Worm (Caenorhabditis elegans) whole organism, young adult: Measurements from ENCODE around the gene zak-1.

Experiments
- B0019.2 ChIP-seq: fragments of 200-800 bp; sonication (Bioruptor generic); conservative IDR thresholded peaks from 2 replicates; pipeline ENCODE4 v1.3.6; 2022; ENCODE audit warnings: missing genetic modification reagents, missing genetic modification characterization, missing compliant biosample characterization
- B0261.1 ChIP-seq: sonication (generic microtip); optimal IDR thresholded peaks from 2 replicates; lab custom pipeline; 2016; ENCODE audit warnings: mild to moderate bottlenecking, missing genetic modification characterization, moderate library complexity, missing compliant biosample characterization
- C17E4.6 ChIP-seq: fragments of 200-800 bp; sonication (Bioruptor generic); IDR thresholded peaks from 2 replicates; pipeline ENCODE4 v1.3.6; 2022; ENCODE audit warnings: missing genetic modification reagents, missing genetic modification characterization, missing compliant biosample characterization
- F57C9.4 ChIP-seq: sonication (generic microtip); optimal IDR thresholded peaks from 2 replicates; lab custom pipeline; 2017; ENCODE audit warnings: mild to moderate bottlenecking, missing genetic modification characterization, missing compliant biosample characterization
- K11D2.4 ChIP-seq: fragments of 200-800 bp; sonication (Bioruptor generic); IDR thresholded peaks from 2 replicates; pipeline ENCODE4 v1.3.6; 2022; ENCODE audit warnings: missing genetic modification reagents, missing genetic modification characterization, missing compliant biosample characterization
- T07F8.4 ChIP-seq: sonication (generic microtip); optimal IDR thresholded peaks from 2 replicates; lab custom pipeline; 2016; ENCODE audit warnings: mild to moderate bottlenecking, missing genetic modification characterization, moderate library complexity, missing compliant biosample characterization
- akir-1 ChIP-seq: fragments of 200-800 bp; sonication (Bioruptor generic); optimal IDR thresholded peaks from 2 replicates; lab custom pipeline; 2018; ENCODE audit warnings: mild to moderate bottlenecking, missing genetic modification characterization, moderate library complexity, missing compliant biosample characterization
- ama-1 ChIP-seq, 3 experiments: fragments of 150-350 bp in 1 of 3; sonication (generic microtip) in 2 of 3; optimal IDR thresholded peaks; 2 replicates each; lab custom pipeline; 2014 to 2018; ENCODE audit warnings: missing biosample characterization in 2 of 3, missing genetic modification characterization in 2 of 3, missing genetic modification reagents in 2 of 3
- aptf-2 ChIP-seq: fragments of 200-800 bp; sonication (Bioruptor generic); conservative IDR thresholded peaks from 2 replicates; pipeline ENCODE4 v1.3.6; 2022; ENCODE audit warnings: missing genetic modification reagents, missing genetic modification characterization, missing compliant biosample characterization
- atf-7 ChIP-seq: sonication (generic microtip); optimal IDR thresholded peaks from 2 replicates; lab custom pipeline; 2017; ENCODE audit warnings: mild to moderate bottlenecking, missing genetic modification characterization, missing compliant biosample characterization
- ceh-100 ChIP-seq: fragments of 200-800 bp; sonication (Bioruptor generic); IDR thresholded peaks from 2 replicates; pipeline ENCODE4 v1.3.6; 2022; ENCODE audit warnings: missing genetic modification reagents, missing genetic modification characterization, missing compliant biosample characterization
- die-1 ChIP-seq: sonication (generic microtip); optimal IDR thresholded peaks from 2 replicates; lab custom pipeline; 2016; ENCODE audit warnings: missing genotype, mild to moderate bottlenecking, missing genetic modification characterization, missing compliant biosample characterization
- dpff-1 ChIP-seq: sonication (generic microtip); optimal IDR thresholded peaks from 2 replicates; lab custom pipeline; 2017; ENCODE audit warnings: mild to moderate bottlenecking, missing genetic modification characterization, missing compliant biosample characterization
- efl-1 ChIP-seq: fragments of 150-350 bp; optimal IDR thresholded peaks from 2 replicates; lab custom pipeline; 2014; ENCODE audit warnings: missing biosample characterization, missing genetic modification reagents, missing genetic modification characterization
- lin-35 ChIP-seq, 3 experiments: fragments of 150-350 bp in 2 of 3; sonication (generic microtip) in 1 of 3; optimal IDR thresholded peaks; 2 replicates each; lab custom pipeline; 2014 to 2018; ENCODE audit warnings: missing biosample characterization in 3 of 3, missing genetic modification characterization in 3 of 3, missing genetic modification reagents in 3 of 3
- lin-40 ChIP-seq: sonication (generic microtip); optimal IDR thresholded peaks from 2 replicates; lab custom pipeline; 2016; ENCODE audit warnings: missing genetic modification characterization, mild to moderate bottlenecking, missing compliant biosample characterization, missing genotype, missing genetic modification reagents
- lir-1 ChIP-seq: fragments of 200-800 bp; sonication (Bioruptor generic); conservative IDR thresholded peaks from 2 replicates; pipeline ENCODE4 v1.3.6; 2022; ENCODE audit warnings: missing genetic modification reagents, missing genetic modification characterization, missing compliant biosample characterization
- lsl-1 ChIP-seq: fragments of 200-800 bp; sonication (Bioruptor generic); optimal IDR thresholded peaks from 2 replicates; lab custom pipeline; 2018; ENCODE audit warnings: mild to moderate bottlenecking, missing genetic modification characterization, moderate library complexity, missing compliant biosample characterization
- madf-6 ChIP-seq: fragments of 200-800 bp; sonication (Bioruptor generic); IDR thresholded peaks from 2 replicates; pipeline ENCODE4 v1.3.6; 2022; ENCODE audit warnings: missing genetic modification reagents, missing genetic modification characterization, missing compliant biosample characterization
- nfya-1 ChIP-seq: sonication (generic microtip); optimal IDR thresholded peaks from 2 replicates; lab custom pipeline; 2017; ENCODE audit warnings: antibody characterized with exemption, missing compliant biosample characterization, missing genetic modification characterization, borderline replicate concordance; ENCODE audit not compliant: insufficient read depth
- pbrm-1 ChIP-seq: fragments of 200-800 bp; sonication (Bioruptor generic); IDR thresholded peaks from 2 replicates; pipeline ENCODE4 v1.3.6; 2022; ENCODE audit warnings: missing genetic modification reagents, missing genetic modification characterization, missing compliant biosample characterization
- repo-1 ChIP-seq: sonication (generic microtip); optimal IDR thresholded peaks from 2 replicates; lab custom pipeline; 2017; ENCODE audit warnings: mild to moderate bottlenecking, missing genetic modification characterization, missing compliant biosample characterization
- sea-2 ChIP-seq: fragments of 200-800 bp; sonication (Bioruptor generic); IDR thresholded peaks from 2 replicates; pipeline ENCODE4 v1.3.6; 2022; ENCODE audit warnings: missing genetic modification characterization, missing compliant biosample characterization
- snpc-3.4 ChIP-seq: sonication (generic microtip); optimal IDR thresholded peaks from 2 replicates; lab custom pipeline; 2017; ENCODE audit warnings: missing genetic modification characterization, mild to moderate bottlenecking, missing compliant biosample characterization, antibody characterized with exemption, moderate library complexity, missing genotype, missing genetic modification reagents
- tbp1 ChIP-seq: fragments of 200-800 bp; sonication (Bioruptor generic); optimal IDR thresholded peaks from 2 replicates; lab custom pipeline; 2018; ENCODE audit warnings: mild to moderate bottlenecking, missing genetic modification characterization, missing compliant biosample characterization
- tlf-1 ChIP-seq: fragments of 200-800 bp; sonication (Bioruptor generic); optimal IDR thresholded peaks from 2 replicates; lab custom pipeline; 2018; ENCODE audit warnings: mild to moderate bottlenecking, missing genetic modification characterization, missing compliant biosample characterization
- zim-3 ChIP-seq: sonication (generic microtip); optimal IDR thresholded peaks from 2 replicates; lab custom pipeline; 2017; ENCODE audit warnings: mild to moderate bottlenecking, missing genetic modification characterization, moderate library complexity, missing compliant biosample characterization
- ztf-22 ChIP-seq: fragments of 200-800 bp; sonication (Bioruptor generic); optimal IDR thresholded peaks from 2 replicates; lab custom pipeline; 2018; ENCODE audit warnings: mild to moderate bottlenecking, missing genetic modification characterization, moderate library complexity, missing compliant biosample characterization

zak-1 gene

DNA sequence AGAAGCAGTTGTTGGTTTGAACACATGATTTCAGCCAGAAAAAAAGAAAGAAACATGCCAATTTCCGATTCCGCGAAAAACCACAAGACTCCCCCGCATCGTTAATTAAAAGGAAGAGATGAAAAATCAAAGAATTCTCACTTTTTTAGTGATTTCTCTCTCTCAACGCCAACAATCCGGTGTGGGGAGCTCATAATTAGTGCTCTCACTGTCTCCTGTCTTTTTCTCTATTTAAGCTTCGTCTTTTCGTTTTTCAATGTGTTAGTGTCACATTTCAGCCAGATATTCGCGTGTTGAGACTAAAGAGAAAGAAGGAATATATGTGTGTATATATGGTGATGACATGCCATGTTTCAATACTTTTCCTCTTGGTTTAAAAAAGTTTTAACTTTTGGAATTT, 17.1 kb upstream of the zak-1 start:
- TF ChIP-seq lin-35 (GFP tag; optimal IDR thresholded peaks at IDR 0.05; lab: Kevin White, UChicago) = peak in 1 of 3 experiments; percentile 10
- TF ChIP-seq K11D2.4 (GFP tag; lab: Robert Waterston, UW) = peak; percentile 51; the same call in 1 of the 2 replicates
- TF ChIP-seq atf-7 = no peak
- peak; percentile 46 for TF ChIP-seq ama-1 (optimal IDR thresholded peaks at IDR 0.05; lab: Kevin White, UChicago)
- TF ChIP-seq ama-1 (GFP tag; optimal IDR thresholded peaks at IDR 0.05; lab: Kevin White, UChicago) = no peak
- TF ChIP-seq aptf-2 (GFP tag; lab: Robert Waterston, UW) = no peak
- TF ChIP-seq tlf-1 = peak; percentile 23
- no peak for TF ChIP-seq snpc-3.4 (tag; lab: Kevin White, UChicago)
- TF ChIP-seq ztf-22 (GFP tag; lab: Kevin White, UChicago) = no peak

- peak; percentile 30; the same call in 1 of the 2 replicates for TF ChIP-seq K11D2.4 (GFP tag; lab: Robert Waterston, UW)
- no peak for TF ChIP-seq repo-1 (tag; lab: Kevin White, UChicago)
These were observed 16.0 kb upstream of the zak-1 start, which contains the start of gene K04C2.3 for ce11 chrIII:6872534-6873150. TSS of gene K04C2.3 (plus strand) at chrIII:6873089.

DNA sequence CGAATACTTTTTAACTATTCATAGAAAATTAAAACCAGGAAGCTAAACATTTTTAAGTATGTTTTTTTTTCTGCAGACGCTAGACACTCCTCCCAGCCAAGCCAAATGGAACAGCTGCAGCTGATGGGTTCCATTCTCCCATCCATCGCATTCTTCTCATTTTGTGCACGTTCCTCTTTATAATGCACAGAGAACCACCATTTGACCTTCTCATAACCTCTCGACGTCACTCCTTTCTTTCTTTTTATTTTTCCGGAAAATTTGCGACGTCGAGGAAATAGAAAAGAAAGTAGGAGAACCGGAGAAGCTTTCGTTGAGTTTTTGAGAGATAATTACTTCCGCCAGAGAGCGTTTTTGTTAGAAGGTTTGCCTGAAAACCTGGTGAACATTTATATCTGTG, 15.1 kb upstream of the zak-1 start:
- TF ChIP-seq lin-35 (GFP tag; optimal IDR thresholded peaks at IDR 0.05; lab: Kevin White, UChicago) (peak in 1 of 3 experiments; percentile 15), lir-1 (GFP tag; lab: Robert Waterston, UW) (no peak), lin-40 (tag; lab: Kevin White, UChicago) (no peak), ceh-100 (GFP tag; lab: Robert Waterston, UW) (no peak), B0019.2 (GFP tag; lab: Robert Waterston, UW) (no peak), akir-1 (GFP tag; lab: Kevin White, UChicago) (no peak), lsl-1 (no peak), zim-3 (tag; lab: Kevin White, UChicago) (no peak), tbp1 (GFP tag; lab: Kevin White, UChicago) (no peak), ama-1 (optimal IDR thresholded peaks at IDR 0.05; lab: Kevin White, UChicago) (peak; percentile 26), ama-1 (GFP tag; optimal IDR thresholded peaks at IDR 0.05; lab: Kevin White, UChicago) (no peak), B0261.1 (tag; lab: Kevin White, UChicago) (no peak)

ce11 chrIII:6871067-6871466, 14.5 kb upstream of the zak-1 start:
- TF ChIP-seq nfya-1 (tag; lab: Kevin White, UChicago) = no peak
- TF ChIP-seq akir-1 (GFP tag; lab: Kevin White, UChicago) = no peak
- TF ChIP-seq dpff-1 (tag; lab: Kevin White, UChicago) = no peak
- no peak for TF ChIP-seq C17E4.6 (GFP tag; lab: Robert Waterston, UW)
- TF ChIP-seq sea-2 (GFP tag; lab: Robert Waterston, UW) = no peak
- no peak for TF ChIP-seq atf-7
- no peak for TF ChIP-seq madf-6 (GFP tag; lab: Robert Waterston, UW)

DNA sequence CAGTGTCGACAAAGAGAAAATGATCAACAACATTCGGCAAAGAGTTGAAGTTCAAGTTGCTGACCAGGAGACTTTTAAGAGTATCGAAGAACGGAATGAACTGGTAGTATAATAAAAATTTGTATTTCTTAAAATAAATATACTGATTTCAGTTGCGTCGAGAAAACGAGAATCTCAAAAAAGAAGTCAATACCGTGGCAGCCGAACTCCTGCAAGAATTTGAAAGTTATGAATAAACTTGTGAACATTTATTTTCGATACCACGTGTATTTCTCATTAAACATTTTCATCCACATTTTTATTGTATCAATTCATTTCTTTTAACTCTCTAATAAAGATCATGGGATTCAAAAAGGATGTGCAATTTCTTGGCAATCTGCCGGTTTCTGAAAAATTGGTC, 13.4 kb upstream of the zak-1 start, which contains the start of gene K04C2.8:
Gene K04C2.8 (plus strand): TSS at position 301 of the 400 bp plus-strand sequence.
- TF ChIP-seq tbp1 (GFP tag; lab: Kevin White, UChicago) = no peak
- TF ChIP-seq atf-7 = no peak
- no peak for TF ChIP-seq F57C9.4 (tag; lab: Kevin White, UChicago)
- no peak for TF ChIP-seq efl-1
- TF ChIP-seq die-1 (tag; lab: Kevin White, UChicago) = no peak
- TF ChIP-seq pbrm-1 (GFP tag; lab: Robert Waterston, UW) = no peak
- no peak for TF ChIP-seq T07F8.4 (tag; lab: Kevin White, UChicago)
- TF ChIP-seq, all 124 proteins: peak for 0
